Fruit fly (Drosophila melanogaster) whole organism, prepupa: ENCODE data around the gene Sc2.

ENCODE experiments used
- Blimp-1 ChIP-seq: fragments of 200-800 bp; sonication (Bioruptor generic); optimal IDR thresholded peaks from 3 replicates; lab custom pipeline; 2017; ENCODE audit warnings: missing biosample characterization, missing genetic modification characterization, mild to moderate bottlenecking, moderate library complexity, missing genetic modification reagents
- CG10631 ChIP-seq: fragments of 200-800 bp; sonication (Bioruptor generic); optimal IDR thresholded peaks from 2 replicates; lab custom pipeline; 2016; ENCODE audit warnings: missing biosample characterization, missing genetic modification characterization
- CG10669 ChIP-seq: fragments of 200-800 bp; sonication (Bioruptor generic); optimal IDR thresholded peaks from 3 replicates; lab custom pipeline; 2018; ENCODE audit warnings: missing biosample characterization, mild to moderate bottlenecking, missing genetic modification characterization, moderate library complexity
- CG11294 ChIP-seq: fragments of 200-800 bp; sonication (Bioruptor generic); IDR thresholded peaks from 2 replicates; pipeline ENCODE4 v1.3.6; 2022; ENCODE audit warnings: missing biosample characterization, missing genetic modification characterization
- CG11762 ChIP-seq: fragments of 200-800 bp; sonication (Bioruptor generic); optimal IDR thresholded peaks from 3 replicates; lab custom pipeline; 2016; ENCODE audit warnings: missing biosample characterization, missing genetic modification characterization; ENCODE audit not compliant: insufficient read depth
- CG11902 ChIP-seq: fragments of 200-800 bp; sonication (Bioruptor generic); optimal IDR thresholded peaks from 3 replicates; lab custom pipeline; 2016; ENCODE audit warnings: missing biosample characterization, missing genetic modification characterization
- CG15336 ChIP-seq: fragments of 200-800 bp; sonication (Bioruptor generic); IDR thresholded peaks from 2 replicates; pipeline ENCODE4 v1.3.6; 2022; ENCODE audit warnings: missing biosample characterization, missing genetic modification characterization
- CG16779 ChIP-seq: fragments of 200-800 bp; sonication (Bioruptor generic); optimal IDR thresholded peaks from 3 replicates; lab custom pipeline; 2017; ENCODE audit warnings: missing biosample characterization, mild to moderate bottlenecking, missing genetic modification characterization
- CG3032 ChIP-seq: fragments of 200-800 bp; optimal IDR thresholded peaks from 2 replicates; lab custom pipeline; 2019; ENCODE audit warnings: missing biosample characterization, mild to moderate bottlenecking, missing genetic modification characterization, moderate library complexity
- CG31627 ChIP-seq: fragments of 200-800 bp; sonication (Bioruptor generic); optimal IDR thresholded peaks from 3 replicates; lab custom pipeline; 2016; ENCODE audit warnings: missing biosample characterization, missing genetic modification characterization
- CG32006 ChIP-seq: fragments of 200-800 bp; sonication (Bioruptor generic); optimal IDR thresholded peaks from 3 replicates; lab custom pipeline; 2017; ENCODE audit warnings: missing biosample characterization, mild to moderate bottlenecking, missing genetic modification characterization
- CG34406 ChIP-seq: fragments of 200-800 bp; sonication (Bioruptor generic); optimal IDR thresholded peaks from 3 replicates; lab custom pipeline; 2016; ENCODE audit warnings: missing biosample characterization, missing genetic modification characterization
- CG3919 ChIP-seq: fragments of 200-800 bp; sonication (Bioruptor generic); optimal IDR thresholded peaks from 3 replicates; lab custom pipeline; 2016; ENCODE audit warnings: missing biosample characterization, missing genetic modification characterization
- CG6163 ChIP-seq: fragments of 200-800 bp; sonication (Bioruptor generic); IDR thresholded peaks from 3 replicates; pipeline ENCODE4 v1.3.6; 2022; ENCODE audit warnings: missing biosample characterization, missing genetic modification characterization
- CG6276 ChIP-seq: fragments of 200-800 bp; sonication (Bioruptor generic); optimal IDR thresholded peaks from 2 replicates; lab custom pipeline; 2017; ENCODE audit warnings: missing biosample characterization, mild to moderate bottlenecking, missing genetic modification characterization
- CG6792 ChIP-seq: fragments of 200-800 bp; sonication (Bioruptor generic); optimal IDR thresholded peaks from 3 replicates; lab custom pipeline; 2016; ENCODE audit warnings: missing biosample characterization, missing genetic modification characterization
- CG6808 ChIP-seq: fragments of 200-800 bp; sonication (Bioruptor generic); optimal IDR thresholded peaks from 3 replicates; lab custom pipeline; 2017; ENCODE audit warnings: missing biosample characterization, missing genetic modification characterization, mild to moderate bottlenecking, moderate library complexity, missing genetic modification reagents
- CG6854 ChIP-seq: fragments of 200-800 bp; sonication (Bioruptor generic); optimal IDR thresholded peaks from 2 replicates; lab custom pipeline; 2017; ENCODE audit warnings: missing biosample characterization, mild to moderate bottlenecking, missing genetic modification characterization
- CG7368 ChIP-seq: fragments of 200-800 bp; sonication (Bioruptor generic); optimal IDR thresholded peaks from 3 replicates; lab custom pipeline; 2016; ENCODE audit warnings: missing biosample characterization, missing genetic modification characterization
- CG8319 ChIP-seq: fragments of 200-800 bp; sonication (Bioruptor generic); optimal IDR thresholded peaks from 3 replicates; lab custom pipeline; 2016; ENCODE audit warnings: missing biosample characterization, missing genetic modification characterization
- CG8632 ChIP-seq: fragments of 200-800 bp; sonication (Bioruptor generic); optimal IDR thresholded peaks from 3 replicates; lab custom pipeline; 2016; ENCODE audit warnings: missing biosample characterization, missing genetic modification characterization
- CG9139 ChIP-seq: fragments of 200-800 bp; sonication (Bioruptor generic); optimal IDR thresholded peaks from 3 replicates; lab custom pipeline; 2017; ENCODE audit warnings: missing biosample characterization, mild to moderate bottlenecking, missing genetic modification characterization
- Eip75B ChIP-seq: fragments of 200-800 bp; sonication (Bioruptor generic); optimal IDR thresholded peaks from 3 replicates; lab custom pipeline; 2016; ENCODE audit warnings: missing biosample characterization, missing genetic modification characterization
- Eip78C ChIP-seq: fragments of 200-800 bp; sonication (Bioruptor generic); peaks from one replicate; lab custom pipeline; 2016; ENCODE audit warnings: missing biosample characterization, missing genetic modification characterization
- Eip93F ChIP-seq: fragments of 200-800 bp; sonication (Bioruptor generic); optimal IDR thresholded peaks from 2 replicates; lab custom pipeline; 2016; ENCODE audit warnings: missing biosample characterization, mild to moderate bottlenecking, missing genetic modification characterization
- Ets21C ChIP-seq: fragments of 200-800 bp; sonication (Bioruptor generic); optimal IDR thresholded peaks from 3 replicates; lab custom pipeline; 2016; ENCODE audit warnings: missing biosample characterization, missing genetic modification characterization
- Gug ChIP-seq: fragments of 200-800 bp; sonication (Bioruptor generic); IDR thresholded peaks from 2 replicates; pipeline ENCODE4 v1.3.6; 2022; ENCODE audit warnings: missing biosample characterization, missing genetic modification characterization
- Hr38 ChIP-seq: sonication (Bioruptor generic); optimal IDR thresholded peaks from 2 replicates; lab custom pipeline; 2016; ENCODE audit warnings: missing biosample characterization, missing genetic modification characterization
- Hr39 ChIP-seq: fragments of 200-800 bp; sonication (Bioruptor generic); optimal IDR thresholded peaks from 2 replicates; lab custom pipeline; 2016; ENCODE audit warnings: missing biosample characterization, missing genetic modification characterization
- Hr4 ChIP-seq: fragments of 200-800 bp; sonication (Bioruptor generic); optimal IDR thresholded peaks from 3 replicates; lab custom pipeline; 2016; ENCODE audit warnings: missing biosample characterization, missing genetic modification characterization
- Lpt ChIP-seq: fragments of 200-800 bp; sonication (Bioruptor generic); optimal IDR thresholded peaks from 3 replicates; lab custom pipeline; 2016; ENCODE audit warnings: missing biosample characterization, missing genetic modification characterization
- Met ChIP-seq: fragments of 200-800 bp; sonication (Bioruptor generic); optimal IDR thresholded peaks from 3 replicates; lab custom pipeline; 2016; ENCODE audit warnings: missing biosample characterization, missing genetic modification characterization
- OdsH ChIP-seq: fragments of 200-800 bp; sonication (Bioruptor generic); optimal IDR thresholded peaks from 3 replicates; lab custom pipeline; 2016; ENCODE audit warnings: missing biosample characterization, missing genetic modification characterization
- Sox102F ChIP-seq: fragments of 200-800 bp; sonication (Bioruptor generic); optimal IDR thresholded peaks from 2 replicates; lab custom pipeline; 2016; ENCODE audit warnings: missing biosample characterization, mild to moderate bottlenecking, missing genetic modification characterization
- Sox14 ChIP-seq: fragments of 200-800 bp; sonication (Bioruptor generic); optimal IDR thresholded peaks from 3 replicates; lab custom pipeline; 2016; ENCODE audit warnings: missing biosample characterization, missing genetic modification characterization
- Sox15 ChIP-seq: fragments of 200-800 bp; sonication (Bioruptor generic); optimal IDR thresholded peaks from 3 replicates; lab custom pipeline; 2016; ENCODE audit warnings: missing biosample characterization, missing genetic modification characterization
- achi ChIP-seq: fragments of 200-800 bp; sonication (Bioruptor generic); optimal IDR thresholded peaks from 3 replicates; lab custom pipeline; 2016; ENCODE audit warnings: missing biosample characterization, missing genetic modification characterization
- acj6 ChIP-seq: fragments of 200-800 bp; sonication (Bioruptor generic); optimal IDR thresholded peaks from 3 replicates; lab custom pipeline; 2016; ENCODE audit warnings: missing biosample characterization, missing genetic modification characterization
- dac ChIP-seq: fragments of 200-800 bp; sonication (Bioruptor generic); optimal IDR thresholded peaks from 2 replicates; lab custom pipeline; 2017; ENCODE audit warnings: missing biosample characterization, mild to moderate bottlenecking, missing genetic modification characterization
- dsx ChIP-seq: fragments of 200-800 bp; optimal IDR thresholded peaks from 3 replicates; lab custom pipeline; 2019; ENCODE audit warnings: missing biosample characterization, mild to moderate bottlenecking, missing genetic modification characterization, moderate library complexity; ENCODE audit not compliant: poor library complexity, severe bottlenecking
- eg ChIP-seq: fragments of 200-800 bp; sonication (Bioruptor generic); IDR thresholded peaks from 3 replicates; pipeline ENCODE4 v1.3.6; 2022; ENCODE audit warnings: missing biosample characterization, missing genetic modification characterization
- esn ChIP-seq: fragments of 200-800 bp; sonication (Bioruptor generic); optimal IDR thresholded peaks from 2 replicates; lab custom pipeline; 2016; ENCODE audit warnings: missing biosample characterization, mild to moderate bottlenecking, missing genetic modification characterization, moderate library complexity
- fd59A ChIP-seq: fragments of 200-800 bp; sonication (Bioruptor generic); optimal IDR thresholded peaks from 2 replicates; lab custom pipeline; 2017; ENCODE audit warnings: missing biosample characterization, mild to moderate bottlenecking, missing genetic modification characterization, missing genetic modification reagents
- fd85E ChIP-seq: fragments of 200-800 bp; sonication (Bioruptor generic); optimal IDR thresholded peaks from 3 replicates; lab custom pipeline; 2016; ENCODE audit warnings: missing biosample characterization, missing genetic modification characterization
- lz ChIP-seq: fragments of 200-800 bp; sonication (Bioruptor generic); optimal IDR thresholded peaks from 3 replicates; lab custom pipeline; 2016; ENCODE audit warnings: missing biosample characterization, missing genetic modification characterization
- net ChIP-seq: fragments of 200-800 bp; sonication (Bioruptor generic); optimal IDR thresholded peaks from 3 replicates; lab custom pipeline; 2016; ENCODE audit warnings: missing biosample characterization, missing genetic modification characterization
- pdm3 ChIP-seq: fragments of 200-800 bp; sonication (Bioruptor generic); optimal IDR thresholded peaks from 3 replicates; lab custom pipeline; 2016; ENCODE audit warnings: missing biosample characterization, missing genetic modification characterization
- salr ChIP-seq, 2 experiments: fragments of 200-800 bp; sonication (Bioruptor generic); optimal IDR thresholded peaks; 3 replicates each; lab custom pipeline; 2016 to 2018; ENCODE audit warnings: missing biosample characterization in 2 of 2, missing genetic modification characterization in 2 of 2, mild to moderate bottlenecking in 1 of 2
- spab ChIP-seq: fragments of 200-800 bp; sonication (Bioruptor generic); optimal IDR thresholded peaks from 2 replicates; lab custom pipeline; 2017; ENCODE audit warnings: missing biosample characterization, mild to moderate bottlenecking, missing genetic modification characterization, missing genetic modification reagents
- ss ChIP-seq, 2 experiments: fragments of 200-800 bp; sonication (Bioruptor generic); optimal IDR thresholded peaks; 2 replicates in 1 of 2; 3 replicates in 1 of 2; lab custom pipeline; 2017 to 2018; ENCODE audit warnings: mild to moderate bottlenecking in 2 of 2, missing biosample characterization in 2 of 2, missing genetic modification characterization in 2 of 2, moderate library complexity in 1 of 2
- svp ChIP-seq: fragments of 200-800 bp; sonication (Bioruptor generic); peaks from one replicate; lab custom pipeline; 2016; ENCODE audit warnings: missing biosample characterization, missing genetic modification characterization
- topi ChIP-seq: fragments of 200-800 bp; sonication (Bioruptor generic); optimal IDR thresholded peaks from 3 replicates; lab custom pipeline; 2016; ENCODE audit warnings: missing biosample characterization, missing genetic modification characterization
- vri ChIP-seq: fragments of 200-800 bp; sonication (Bioruptor generic); optimal IDR thresholded peaks from 3 replicates; lab custom pipeline; 2016; ENCODE audit warnings: missing biosample characterization, mild to moderate bottlenecking, missing genetic modification characterization

Gene Sc2

DNA sequence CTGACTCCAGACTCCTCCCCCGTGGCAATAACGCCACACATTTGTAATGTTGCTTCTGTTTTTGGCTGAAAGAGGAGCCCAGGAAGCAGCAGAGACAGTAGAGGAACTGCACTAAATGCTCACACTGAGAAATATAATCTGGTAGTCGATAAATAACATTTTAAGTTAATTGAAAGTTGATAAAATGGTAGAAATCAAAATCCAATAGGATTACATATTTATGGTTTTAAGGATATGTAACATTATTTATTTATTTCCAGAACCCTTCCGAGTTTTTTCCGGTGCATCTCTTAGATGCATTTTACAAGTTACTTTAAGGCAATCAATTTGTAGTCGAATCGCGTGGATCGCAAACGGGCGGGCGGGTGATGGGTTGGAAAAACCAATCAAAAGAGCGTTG, 12.4 kb upstream of the Sc2 start:
- TF ChIP-seq CG8319 (no peak), CG7368 (GFP tag; lab: Kevin White, UChicago) (no peak), Ets21C (GFP tag; lab: Kevin White, UChicago) (no peak), CG32006 (GFP tag; lab: Kevin White, UChicago) (peak; percentile 59), Hr39 (GFP tag; lab: Kevin White, UChicago) (peak; percentile 3), spab (peak; percentile 29), salr (GFP tag; optimal IDR thresholded peaks at IDR 0.05; lab: Kevin White, UChicago) (peak in 1 of 2 experiments; percentile 20), topi (GFP tag; lab: Kevin White, UChicago) (peak; percentile 2), CG3919 (peak; percentile 41), Lpt (GFP tag; lab: Kevin White, UChicago) (peak; percentile 21), Hr4 (peak; percentile 30), CG11294 (GFP tag; lab: Robert Waterston, UW) (no peak), Sox14 (GFP tag; lab: Kevin White, UChicago) (peak; percentile 9), CG6792 (GFP tag; lab: Kevin White, UChicago) (peak; percentile 27), CG10669 (GFP tag; lab: Kevin White, UChicago) (peak; percentile 42), Sox102F (GFP tag; lab: Kevin White, UChicago) (no peak), Met (GFP tag; lab: Kevin White, UChicago) (peak; percentile 13), dac (GFP tag; lab: Kevin White, UChicago) (no peak), eg (GFP tag; lab: Robert Waterston, UW) (0 out of 3 replicates have a peak, but pooled peaks have one; percentile 44), lz (no peak), CG16779 (tag; lab: Kevin White, UChicago) (no peak), ss (GFP tag; optimal IDR thresholded peaks at IDR 0.05; lab: Kevin White, UChicago) (no peak), CG6276 (GFP tag; lab: Kevin White, UChicago) (no peak), Eip78C (GFP tag; lab: Kevin White, UChicago) (peak; percentile 73), CG34406 (peak; percentile 7), CG8632 (no peak), Sox15 (no peak), CG6163 (GFP tag; lab: Robert Waterston, UW) (peak; percentile 62; the same call in 2 of the 3 replicates), achi (GFP tag; lab: Kevin White, UChicago) (peak; percentile 21), net (GFP tag; lab: Kevin White, UChicago) (no peak), CG9139 (GFP tag; lab: Kevin White, UChicago) (no peak), Eip93F (GFP tag; lab: Kevin White, UChicago) (no peak), dsx (GFP tag; lab: Kevin White, UChicago) (peak; percentile 38), pdm3 (GFP tag; lab: Kevin White, UChicago) (peak; percentile 22), CG6808 (GFP tag; lab: Kevin White, UChicago) (peak; percentile 34), CG11902 (no peak), Eip75B (peak; percentile 12), fd85E (GFP tag; lab: Kevin White, UChicago) (no peak), CG31627 (GFP tag; lab: Kevin White, UChicago) (no peak), Hr38 (GFP tag; lab: Kevin White, UChicago) (no peak), Gug (no peak), CG3032 (tag; lab: Kevin White, UChicago) (peak; percentile 27), svp (GFP tag; lab: Kevin White, UChicago) (no peak), CG15336 (no peak; the same call in 1 of the 2 replicates), Blimp-1 (GFP tag; lab: Kevin White, UChicago) (no peak), CG10631 (peak; percentile 43), acj6 (GFP tag; lab: Kevin White, UChicago) (peak; percentile 24), OdsH (GFP tag; lab: Kevin White, UChicago) (peak; percentile 16), fd59A (GFP tag; lab: Kevin White, UChicago) (no peak), CG11762 (GFP tag; lab: Kevin White, UChicago) (no peak), vri (GFP tag; lab: Kevin White, UChicago) (no peak), CG6854 (GFP tag; lab: Kevin White, UChicago) (no peak), esn (peak; percentile 18)
